Fruit fly (Drosophila melanogaster): ENCODE measurements around the gene CG6321.

CG6321 gene

dm6 chr3L:11021958-11022357, 39.1 kb downstream of the CG6321 start:
- TF ChIP-seq Dfd (GFP tag; optimal IDR thresholded peaks at IDR 0.05) (peak in 1 of 2 experiments; percentile 34), ken (GFP tag; IDR thresholded peaks at IDR 0.05) (no peak), maf-S (GFP tag; optimal IDR thresholded peaks at IDR 0.05) (no peak), CG8944 (GFP tag; optimal IDR thresholded peaks at IDR 0.05) (no peak), CG5245 (GFP tag; optimal IDR thresholded peaks at IDR 0.05) (no peak), kni (GFP tag; optimal IDR thresholded peaks at IDR 0.05) (no peak), row (GFP tag; IDR thresholded peaks at IDR 0.05) (no peak), bsh (GFP tag; optimal IDR thresholded peaks at IDR 0.05) (peak in 1 of 2 experiments; percentile 7), CG6272 (GFP tag; IDR thresholded peaks at IDR 0.05) (no peak), CG15514 (GFP tag; optimal IDR thresholded peaks at IDR 0.05) (no peak), Pdp1 (GFP tag; optimal IDR thresholded peaks at IDR 0.05) (no peak), nom (GFP tag; optimal IDR thresholded peaks at IDR 0.05) (peak; percentile 3), D19B (GFP tag; optimal IDR thresholded peaks at IDR 0.05) (no peak), schlank (tag; optimal IDR thresholded peaks at IDR 0.05) (no peak), hbn (GFP tag; IDR thresholded peaks at IDR 0.05; ENCODE audit: partially characterized antibody) (no peak), Hmx (GFP tag; optimal IDR thresholded peaks at IDR 0.05) (no peak), CG11398 (GFP tag; optimal IDR thresholded peaks at IDR 0.05) (no peak), Kr (GFP tag; optimal IDR thresholded peaks at IDR 0.05) (no peak), CG2712 (tag; optimal IDR thresholded peaks at IDR 0.05) (no peak), salm (tag; optimal IDR thresholded peaks at IDR 0.05) (no peak), Optix (GFP tag; IDR thresholded peaks at IDR 0.05) (no peak), CG14014 (GFP tag; IDR thresholded peaks at IDR 0.05) (no peak), CG10431 (GFP tag; optimal IDR thresholded peaks at IDR 0.05) (no peak)

- TF ChIP-seq unpg (GFP tag; optimal IDR thresholded peaks at IDR 0.05) (no peak), Eip74EF (GFP tag; optimal IDR thresholded peaks at IDR 0.05) (no peak), CG7928 (GFP tag; optimal IDR thresholded peaks at IDR 0.05) (no peak), insv (GFP tag; optimal IDR thresholded peaks at IDR 0.05) (peak; percentile 38 to 92), Stat92E (GFP tag; optimal IDR thresholded peaks at IDR 0.05) (no peak), CG11504 (tag; optimal IDR thresholded peaks at IDR 0.05) (peak; percentile 77)
These were observed 41.0 kb downstream of the CG6321 start for dm6 chr3L:11020058-11020457.

dm6 chr3L:11015203-11015602, 45.8 kb downstream of the CG6321 start:
- TF ChIP-seq vvl (GFP tag; IDR thresholded peaks at IDR 0.05) (0 out of 2 replicates have a peak, but pooled peaks have one; percentile 22), kni (GFP tag; optimal IDR thresholded peaks at IDR 0.05) (peak; percentile 50), Vsx1 (GFP tag; optimal IDR thresholded peaks at IDR 0.05) (peak; percentile 76), CG8388 (GFP tag; optimal IDR thresholded peaks at IDR 0.05) (no peak), abd-A (tag; optimal IDR thresholded peaks at IDR 0.05) (peak; percentile 92), Dad (GFP tag; optimal IDR thresholded peaks at IDR 0.05) (no peak), grn (GFP tag; optimal IDR thresholded peaks at IDR 0.05) (peak; percentile 47), pros (GFP tag; optimal IDR thresholded peaks at IDR 0.05) (peak; percentile 43), oc (tag; optimal IDR thresholded peaks at IDR 0.05) (peak; percentile 44)

Data from whole organism, embryonic.